Worm (Caenorhabditis elegans) whole organism, L1 larva: ENCODE results near the gene T15B7.8.
A peak's percentile ranks its signal among the peaks of the same experiment; 100 is the strongest.

Experiments
- F16B12.6 ChIP-seq: fragments of 150-350 bp; optimal IDR thresholded peaks from 2 replicates; lab custom pipeline; 2014; ENCODE audit warnings: missing biosample characterization, missing genetic modification characterization
- Y116A8C.19 ChIP-seq: sonication (generic microtip); optimal IDR thresholded peaks from 2 replicates; lab custom pipeline; 2016; ENCODE audit warnings: missing compliant biosample characterization, missing genetic modification characterization, borderline replicate concordance
- aha-1 ChIP-seq: fragments of 150-350 bp; optimal IDR thresholded peaks from 2 replicates; lab custom pipeline; 2014; ENCODE audit warnings: missing biosample characterization, missing genetic modification characterization
- alr-1 ChIP-seq: fragments of 200-800 bp; sonication (Bioruptor generic); optimal IDR thresholded peaks from 2 replicates; lab custom pipeline; 2018; ENCODE audit warnings: borderline replicate concordance, mild to moderate bottlenecking, missing genetic modification characterization, missing compliant biosample characterization
- ama-1 ChIP-seq: fragments of 150-350 bp; optimal IDR thresholded peaks from 2 replicates; lab custom pipeline; 2014
- ceh-8 ChIP-seq: fragments of 200-800 bp; sonication (Bioruptor generic); optimal IDR thresholded peaks from 2 replicates; lab custom pipeline; 2018; ENCODE audit warnings: mild to moderate bottlenecking, missing genetic modification characterization, moderate library complexity, missing compliant biosample characterization
- ceh-82 ChIP-seq, 3 experiments: fragments of 150-350 bp in 1 of 3; sonication (generic microtip) in 2 of 3; optimal IDR thresholded peaks; 2 replicates each; lab custom pipeline; 2014 to 2017; ENCODE audit warnings: missing biosample characterization in 3 of 3, missing genetic modification characterization in 3 of 3
- ceh-90 ChIP-seq: sonication (generic microtip); optimal IDR thresholded peaks from 2 replicates; lab custom pipeline; 2016; ENCODE audit warnings: missing genetic modification characterization, missing compliant biosample characterization
- dsc-1 ChIP-seq: sonication (generic microtip); optimal IDR thresholded peaks from 2 replicates; lab custom pipeline; 2016; ENCODE audit warnings: mild to moderate bottlenecking, missing genetic modification characterization, missing compliant biosample characterization
- efl-1 ChIP-seq, 4 experiments: fragments of 150-350 bp; optimal IDR thresholded peaks in 3 of 4; peaks in 1 of 4; 1 replicate in 1 of 4; 2 replicates in 3 of 4; lab custom pipeline; 2014; ENCODE audit warnings: missing biosample characterization in 2 of 4, missing genetic modification characterization in 2 of 4, missing genetic modification reagents in 2 of 4
- efl-3 ChIP-seq: fragments of 200-800 bp; sonication (Bioruptor generic); optimal IDR thresholded peaks from 2 replicates; lab custom pipeline; 2018; ENCODE audit warnings: mild to moderate bottlenecking, missing genetic modification characterization, missing compliant biosample characterization
- elt-3 ChIP-seq, 6 experiments: fragments of 150-350 bp in 1 of 6; sonication (generic microtip); optimal IDR thresholded peaks; 2 replicates each; lab custom pipeline; 2017 to 2018; ENCODE audit warnings: missing biosample characterization in 6 of 6, missing genetic modification characterization in 6 of 6, inconsistent platforms in 1 of 6
- ets-5 ChIP-seq: fragments of 200-800 bp; sonication (Bioruptor generic); IDR thresholded peaks from 2 replicates; pipeline ENCODE4 v1.3.6; 2022; ENCODE audit warnings: missing genetic modification characterization, missing compliant biosample characterization
- fkh-4 ChIP-seq: sonication (generic microtip); optimal IDR thresholded peaks from 2 replicates; lab custom pipeline; 2016; ENCODE audit warnings: missing compliant biosample characterization, missing genetic modification characterization, borderline replicate concordance
- fkh-8 ChIP-seq: sonication (generic microtip); optimal IDR thresholded peaks from 2 replicates; lab custom pipeline; 2016; ENCODE audit warnings: mild to moderate bottlenecking, missing genetic modification characterization, missing compliant biosample characterization
- hlh-17 ChIP-seq: fragments of 200-800 bp; sonication (Bioruptor generic); optimal IDR thresholded peaks from 2 replicates; lab custom pipeline; 2018; ENCODE audit warnings: missing genetic modification characterization, mild to moderate bottlenecking, missing compliant biosample characterization, moderate library complexity, borderline replicate concordance
- hlh-4 ChIP-seq: sonication (generic microtip); optimal IDR thresholded peaks from 2 replicates; lab custom pipeline; 2016; ENCODE audit warnings: mild to moderate bottlenecking, missing genetic modification characterization, missing compliant biosample characterization
- hpl-2 ChIP-seq: fragments of 150-350 bp; optimal IDR thresholded peaks from 2 replicates; lab custom pipeline; 2014; ENCODE audit warnings: missing biosample characterization, missing genetic modification reagents, missing genetic modification characterization
- irx-1 ChIP-seq: sonication (generic microtip); optimal IDR thresholded peaks from 2 replicates; lab custom pipeline; 2016; ENCODE audit warnings: missing genetic modification characterization, missing compliant biosample characterization
- lin-13 ChIP-seq: fragments of 150-350 bp; optimal IDR thresholded peaks from 2 replicates; lab custom pipeline; 2014; ENCODE audit warnings: missing biosample characterization, missing genetic modification reagents, missing genetic modification characterization
- lin-15B ChIP-seq: fragments of 150-350 bp; sonication (generic microtip); optimal IDR thresholded peaks from 3 replicates; lab custom pipeline; 2014; ENCODE audit warnings: missing biosample characterization, missing genetic modification characterization
- lin-39 ChIP-seq: fragments of 150-350 bp; optimal IDR thresholded peaks from 2 replicates; lab custom pipeline; 2014; ENCODE audit warnings: missing biosample characterization, missing genetic modification reagents, missing genetic modification characterization
- lir-3 ChIP-seq: sonication (generic microtip); optimal IDR thresholded peaks from 2 replicates; lab custom pipeline; 2016; ENCODE audit warnings: mild to moderate bottlenecking, missing genetic modification characterization, moderate library complexity, missing compliant biosample characterization; ENCODE audit not compliant: poor library complexity
- mdl-1 ChIP-seq, 2 experiments: fragments of 150-350 bp; optimal IDR thresholded peaks; 2 replicates each; lab custom pipeline; 2014 to 2017; ENCODE audit warnings: missing biosample characterization in 2 of 2, missing genetic modification characterization in 2 of 2, inconsistent platforms in 1 of 2
- nhr-11 ChIP-seq: fragments of 150-350 bp; optimal IDR thresholded peaks from 2 replicates; lab custom pipeline; 2014; ENCODE audit warnings: missing biosample characterization, missing genetic modification characterization
- nhr-237 ChIP-seq: fragments of 150-350 bp; optimal IDR thresholded peaks from 2 replicates; lab custom pipeline; 2014; ENCODE audit warnings: missing biosample characterization, missing genetic modification characterization
- nhr-47 ChIP-seq: sonication (generic microtip); optimal IDR thresholded peaks from 2 replicates; lab custom pipeline; 2016; ENCODE audit warnings: mild to moderate bottlenecking, missing genetic modification characterization, moderate library complexity, missing compliant biosample characterization
- nhr-71 ChIP-seq: sonication (generic microtip); optimal IDR thresholded peaks from 2 replicates; lab custom pipeline; 2016; ENCODE audit warnings: mild to moderate bottlenecking, missing genetic modification characterization, moderate library complexity, missing compliant biosample characterization
- pag-3 ChIP-seq: sonication (generic microtip); optimal IDR thresholded peaks from 2 replicates; lab custom pipeline; 2017; ENCODE audit warnings: missing genetic modification characterization, mild to moderate bottlenecking, missing compliant biosample characterization, antibody characterized with exemption, borderline replicate concordance; ENCODE audit not compliant: insufficient read depth
- pax-3 ChIP-seq: fragments of 200-800 bp; sonication (Bioruptor generic); optimal IDR thresholded peaks from 2 replicates; lab custom pipeline; 2018; ENCODE audit warnings: mild to moderate bottlenecking, missing genetic modification characterization, moderate library complexity, missing compliant biosample characterization
- skn-1 ChIP-seq: fragments of 150-350 bp; optimal IDR thresholded peaks from 2 replicates; lab custom pipeline; 2014; ENCODE audit warnings: missing biosample characterization, missing genetic modification characterization
- snu-23 ChIP-seq: sonication (generic microtip); optimal IDR thresholded peaks from 2 replicates; lab custom pipeline; 2016; ENCODE audit warnings: missing genetic modification characterization, missing compliant biosample characterization
- sox-4 ChIP-seq: sonication (generic microtip); optimal IDR thresholded peaks from 2 replicates; lab custom pipeline; 2016; ENCODE audit warnings: missing genetic modification characterization, missing compliant biosample characterization
- swsn-7 ChIP-seq: sonication (generic microtip); optimal IDR thresholded peaks from 2 replicates; lab custom pipeline; 2016; ENCODE audit warnings: missing genetic modification characterization, missing compliant biosample characterization
- tlp-1 ChIP-seq: fragments of 150-350 bp; optimal IDR thresholded peaks from 2 replicates; lab custom pipeline; 2014; ENCODE audit warnings: missing biosample characterization, missing genetic modification characterization
- unc-30 ChIP-seq: sonication (generic microtip); optimal IDR thresholded peaks from 2 replicates; lab custom pipeline; 2017; ENCODE audit warnings: missing biosample characterization, missing genetic modification characterization
- unc-62 ChIP-seq: fragments of 150-350 bp; optimal IDR thresholded peaks from 2 replicates; lab custom pipeline; 2014; ENCODE audit warnings: missing biosample characterization, missing genetic modification reagents, missing genetic modification characterization
- unc-98 ChIP-seq: fragments of 200-800 bp; sonication (Bioruptor generic); IDR thresholded peaks from 2 replicates; pipeline ENCODE4 v1.3.6; 2022; ENCODE audit warnings: missing genetic modification characterization, missing compliant biosample characterization
- vab-15 ChIP-seq: sonication (generic microtip); optimal IDR thresholded peaks from 2 replicates; lab custom pipeline; 2017; ENCODE audit warnings: missing genotype, mild to moderate bottlenecking, missing genetic modification characterization, missing compliant biosample characterization
- xbp-1 ChIP-seq: sonication (generic microtip); optimal IDR thresholded peaks from 2 replicates; lab custom pipeline; 2016; ENCODE audit warnings: missing genetic modification characterization, missing compliant biosample characterization
- zag-1 ChIP-seq: fragments of 150-350 bp; optimal IDR thresholded peaks from 2 replicates; lab custom pipeline; 2014; ENCODE audit warnings: missing biosample characterization, missing genetic modification characterization
- zip-4 ChIP-seq: fragments of 200-800 bp; sonication (Bioruptor generic); optimal IDR thresholded peaks from 2 replicates; lab custom pipeline; 2018; ENCODE audit warnings: mild to moderate bottlenecking, missing genetic modification characterization, moderate library complexity, missing compliant biosample characterization
- ztf-11 ChIP-seq, 2 experiments: sonication (generic microtip); optimal IDR thresholded peaks; 2 replicates each; lab custom pipeline; 2016 to 2017; ENCODE audit warnings: missing genetic modification characterization in 2 of 2, missing biosample characterization in 1 of 2, missing compliant biosample characterization in 1 of 2
- ztf-4 ChIP-seq: fragments of 150-350 bp; optimal IDR thresholded peaks from 2 replicates; lab custom pipeline; 2014; ENCODE audit warnings: missing biosample characterization, missing genetic modification characterization

Gene T15B7.8

ce11 chrV:6821509-6821908 is at the start of gene T15B7.8:
TSS of gene T15B7.8 (plus strand) at chrV:6821809.
- TF ChIP-seq Y116A8C.19 (tag; lab: Kevin White, UChicago) (no peak), pag-3 (tag; lab: Kevin White, UChicago) (no peak), hlh-17 (GFP tag; lab: Kevin White, UChicago) (no peak), alr-1 (tag; lab: Kevin White, UChicago) (no peak), lin-13 (GFP tag; lab: Kevin White, UChicago) (no peak), ztf-11 (tag; optimal IDR thresholded peaks at IDR 0.05; lab: Kevin White, UChicago) (no peak), irx-1 (tag; lab: Kevin White, UChicago) (no peak), ztf-4 (no peak), zip-4 (no peak), unc-62 (GFP tag; lab: Kevin White, UChicago) (no peak), efl-3 (GFP tag; lab: Kevin White, UChicago) (no peak), sox-4 (tag; lab: Kevin White, UChicago) (no peak), skn-1 (tag; lab: Kevin White, UChicago) (no peak)

ce11 chrV:6773735-6774134 is 47.9 kb upstream of the T15B7.8 start, which contains the start of gene ZC404.16:
TSS of gene ZC404.16 (minus strand) at chrV:6773835.
- TF ChIP-seq pax-3 (tag; lab: Kevin White, UChicago) (no peak), zag-1 (no peak), dsc-1 (tag; lab: Kevin White, UChicago) (no peak), snu-23 (GFP tag; lab: Kevin White, UChicago) (no peak), aha-1 (tag; lab: Kevin White, UChicago) (no peak), vab-15 (no peak), unc-98 (GFP tag; lab: Robert Waterston, UW) (no peak), lin-13 (GFP tag; lab: Kevin White, UChicago) (no peak), efl-3 (GFP tag; lab: Kevin White, UChicago) (no peak), tlp-1 (tag; lab: Kevin White, UChicago) (no peak), unc-30 (tag; lab: Kevin White, UChicago) (no peak)

- peak; percentile 17 for TF ChIP-seq nhr-71 (tag; lab: Kevin White, UChicago)
- peak; percentile 30 for TF ChIP-seq nhr-47 (tag; lab: Kevin White, UChicago)
- TF ChIP-seq fkh-8 (tag; lab: Kevin White, UChicago), result peak; percentile 49
- no peak for TF ChIP-seq mdl-1 (tag; optimal IDR thresholded peaks at IDR 0.05; lab: Kevin White, UChicago)
- no peak for TF ChIP-seq lir-3
Measured at ce11 chrV:6775708-6776107, 45.9 kb upstream of the T15B7.8 start, which contains the start of gene srh-28. TSS of gene srh-28 (minus strand) at chrV:6775808.

ce11 chrV:6778457-6778856 is 43.2 kb upstream of the T15B7.8 start:
- no peak for TF ChIP-seq unc-30 (tag; lab: Kevin White, UChicago)
- no peak for TF ChIP-seq elt-3 (tag; optimal IDR thresholded peaks at IDR 0.05; lab: Kevin White, UChicago)
- TF ChIP-seq fkh-8 (tag; lab: Kevin White, UChicago), result peak; percentile 67
- TF ChIP-seq nhr-71 (tag; lab: Kevin White, UChicago), result peak; percentile 59
- TF ChIP-seq efl-1 (optimal IDR thresholded peaks at IDR 0.05; lab: Kevin White, UChicago), result no peak
- no peak for TF ChIP-seq efl-1 (GFP tag; optimal IDR thresholded peaks at IDR 0.05 in 1 of 2; lab: Kevin White, UChicago)
- no peak for TF ChIP-seq aha-1 (tag; lab: Kevin White, UChicago)
- no peak for TF ChIP-seq pax-3 (tag; lab: Kevin White, UChicago)
- TF ChIP-seq nhr-237 (tag; lab: Kevin White, UChicago), result no peak
- no peak for TF ChIP-seq hpl-2 (GFP tag; lab: Kevin White, UChicago)
- no peak for TF ChIP-seq ceh-8 (GFP tag; lab: Kevin White, UChicago)
- peak; percentile 15 for TF ChIP-seq nhr-47 (tag; lab: Kevin White, UChicago)
- TF ChIP-seq swsn-7, result no peak
- TF ChIP-seq lin-39 (tag; lab: Kevin White, UChicago), result no peak
- TF ChIP-seq dsc-1 (tag; lab: Kevin White, UChicago), result no peak
- TF ChIP-seq vab-15, result no peak
- no peak for TF ChIP-seq ets-5 (GFP tag; lab: Robert Waterston, UW)
- TF ChIP-seq hlh-4 (tag; lab: Kevin White, UChicago), result peak; percentile 89
- no peak for TF ChIP-seq unc-62 (GFP tag; lab: Kevin White, UChicago)
- no peak for TF ChIP-seq xbp-1
- TF ChIP-seq ceh-82 (tag; optimal IDR thresholded peaks at IDR 0.05; lab: Kevin White, UChicago), result no peak
- TF ChIP-seq nhr-11 (tag; lab: Kevin White, UChicago), result peak; percentile 36
- no peak for TF ChIP-seq lin-15B (tag; lab: Kevin White, UChicago)
- no peak for TF ChIP-seq ama-1 (lab: Kevin White, UChicago)
- TF ChIP-seq F16B12.6, result no peak
- no peak for TF ChIP-seq fkh-4 (tag; lab: Kevin White, UChicago)
- TF ChIP-seq ceh-90 (tag; lab: Kevin White, UChicago), result no peak
- TF ChIP-seq, all 84 proteins: peak for 5
